Worm (Caenorhabditis elegans) whole organism, midembryonic: ENCODE data around the gene tim-1.

Experiments used
- flt-1 ChIP-seq: fragments of 200-800 bp; sonication (Bioruptor generic); IDR thresholded peaks from 2 replicates; pipeline ENCODE4 v1.3.6; 2022; ENCODE audit warnings: missing genetic modification characterization, missing compliant biosample characterization
- klf-2 ChIP-seq: fragments of 200-800 bp; sonication (Bioruptor generic); conservative IDR thresholded peaks from 2 replicates; pipeline ENCODE4 v1.3.6; 2022; ENCODE audit warnings: missing genetic modification reagents, missing genetic modification characterization, missing compliant biosample characterization
- med-1 ChIP-seq: sonication (generic microtip); optimal IDR thresholded peaks from 2 replicates; lab custom pipeline; 2017; ENCODE audit warnings: missing genetic modification characterization, mild to moderate bottlenecking, missing compliant biosample characterization, antibody characterized with exemption, missing genetic modification reagents; ENCODE audit not compliant: insufficient read depth
- ref-1 ChIP-seq: fragments of 200-800 bp; sonication (Bioruptor generic); conservative IDR thresholded peaks from 2 replicates; pipeline ENCODE4 v1.3.6; 2022; ENCODE audit warnings: missing genetic modification reagents, missing genetic modification characterization, missing compliant biosample characterization
- tab-1 ChIP-seq: fragments of 200-800 bp; sonication (Bioruptor generic); IDR thresholded peaks from 2 replicates; pipeline ENCODE4 v1.3.6; 2022; ENCODE audit warnings: missing genetic modification characterization, missing compliant biosample characterization
- ztf-29 ChIP-seq: fragments of 200-800 bp; sonication (Bioruptor generic); IDR thresholded peaks from 2 replicates; pipeline ENCODE4 v1.3.6; 2022; ENCODE audit warnings: missing genetic modification reagents, missing genetic modification characterization, missing compliant biosample characterization

DNA sequence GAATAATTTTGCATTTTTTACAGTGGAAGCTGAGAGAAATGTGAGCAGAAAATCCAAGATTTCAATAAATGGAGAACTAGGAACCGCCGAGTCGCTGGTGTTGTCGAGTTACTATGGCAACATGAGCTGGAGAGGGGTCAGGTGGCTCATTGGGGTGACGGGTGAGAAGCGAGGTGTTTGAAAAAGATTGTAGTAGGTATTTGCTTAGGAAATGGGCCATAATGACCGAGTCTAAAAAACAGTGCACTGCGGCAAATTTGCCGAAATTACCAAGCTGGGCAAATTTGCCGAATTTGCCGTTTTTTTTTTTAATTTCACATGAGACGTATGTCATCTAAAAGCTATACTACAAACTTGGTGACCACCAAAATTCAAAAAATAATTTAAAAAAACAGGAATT, 47.5 kb downstream of the tim-1 start, which contains the start of gene osm-12:
- TF ChIP-seq ref-1 (GFP tag; lab: Robert Waterston, UW) (no peak), tab-1 (no peak), flt-1 (GFP tag; lab: Robert Waterston, UW) (no peak), med-1 (GFP tag; lab: Kevin White, UChicago) (no peak), klf-2 (GFP tag; lab: Robert Waterston, UW) (no peak), ztf-29 (no peak)
